Fruit fly (Drosophila melanogaster): ENCODE results near the gene CG34404.

The CG34404 gene

DNA sequence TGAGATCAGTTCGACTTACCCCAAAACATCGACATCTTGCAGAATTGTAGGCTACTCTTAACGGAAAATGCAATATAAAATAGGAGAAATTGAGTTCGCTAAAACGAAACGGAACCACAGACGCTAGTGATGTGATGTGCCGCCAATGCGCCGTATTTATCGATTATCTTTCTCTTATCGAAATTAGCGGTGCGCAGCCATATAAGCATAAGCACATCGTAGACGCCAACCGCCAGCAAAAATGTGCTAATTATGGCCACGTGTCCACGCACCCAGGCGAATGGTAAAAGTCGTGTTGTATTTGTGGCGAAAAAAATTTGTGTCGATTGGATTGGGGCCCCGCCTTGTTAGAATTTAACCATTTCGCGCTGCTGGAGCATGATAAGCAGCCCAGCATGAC lies 34.5 kb downstream of the CG34404 start, which contains the start of the genes Fkbp39 and Cyfip (continued):
- TF ChIP-seq ase (GFP tag; IDR thresholded peaks at IDR 0.05) (0 out of 3 replicates have a peak, but pooled peaks have one; percentile 27), CG10274 (GFP tag; optimal IDR thresholded peaks at IDR 0.05) (no peak), CG9609 (GFP tag; optimal IDR thresholded peaks at IDR 0.05) (peak; percentile 44), BEAF-32 (GFP tag; optimal IDR thresholded peaks at IDR 0.05) (peak; percentile 82), D (optimal IDR thresholded peaks at IDR 0.05) (peak; percentile 57), D (GFP tag; optimal IDR thresholded peaks at IDR 0.05) (no peak), trh (GFP tag; optimal IDR thresholded peaks at IDR 0.05) (no peak), Dek (tag; optimal IDR thresholded peaks at IDR 0.05) (peak; percentile 30), CG7556 (GFP tag; optimal IDR thresholded peaks at IDR 0.05) (peak; percentile 7), Fer1 (GFP tag; optimal IDR thresholded peaks at IDR 0.05) (peak; percentile 69), NfI (GFP tag; optimal IDR thresholded peaks at IDR 0.05) (peak; percentile 34), Nf-YA (GFP tag; IDR thresholded peaks at IDR 0.05) (no peak), sqz (GFP tag; optimal IDR thresholded peaks at IDR 0.05) (no peak), CG6689 (GFP tag; IDR thresholded peaks at IDR 0.05) (no peak), Ada2b (GFP tag; IDR thresholded peaks at IDR 0.05) (no peak), Elba2 (GFP tag; optimal IDR thresholded peaks at IDR 0.05) (peak; percentile 35), Sry-β (GFP tag; optimal IDR thresholded peaks at IDR 0.05) (no peak), ftz-f1 (GFP tag; optimal IDR thresholded peaks at IDR 0.05) (peak; percentile 73), CG4820 (GFP tag; optimal IDR thresholded peaks at IDR 0.05) (no peak), Opbp (GFP tag; IDR thresholded peaks at IDR 0.05; ENCODE audit: partially characterized antibody) (peak; percentile 83), B-H2 (GFP tag; optimal IDR thresholded peaks at IDR 0.05) (peak; percentile 77), cato (GFP tag; optimal IDR thresholded peaks at IDR 0.05; ENCODE audit: borderline replicate concordance) (no peak), CG4360 (GFP tag; IDR thresholded peaks at IDR 0.05) (no peak), vfl (GFP tag; optimal IDR thresholded peaks at IDR 0.05) (peak; percentile 61), CG17568 (GFP tag; optimal IDR thresholded peaks at IDR 0.05) (no peak), org-1 (GFP tag; optimal IDR thresholded peaks at IDR 0.05) (no peak), Mrtf (GFP tag; IDR thresholded peaks at IDR 0.05) (no peak), fd96Cb (tag; optimal IDR thresholded peaks at IDR 0.05) (no peak), vnd (GFP tag; IDR thresholded peaks at IDR 0.05; ENCODE audit: partially characterized antibody) (peak; percentile 44; the same call in 1 of the 3 replicates), CG9797 (GFP tag; optimal IDR thresholded peaks at IDR 0.05) (peak; percentile 87), Lim3 (GFP tag; IDR thresholded peaks at IDR 0.05) (no peak), CG12071 (GFP tag; optimal IDR thresholded peaks at IDR 0.05) (no peak), peb (GFP tag; IDR thresholded peaks at IDR 0.05) (no peak), CG6683 (GFP tag; optimal IDR thresholded peaks at IDR 0.05) (no peak), bcd (GFP tag; optimal IDR thresholded peaks at IDR 0.05) (no peak), CG13296 (GFP tag; optimal IDR thresholded peaks at IDR 0.05) (peak; percentile 2), eyg (GFP tag; optimal IDR thresholded peaks at IDR 0.05) (no peak), HLHmδ (GFP tag; optimal IDR thresholded peaks at IDR 0.05) (peak; percentile 17), CG14965 (GFP tag; optimal IDR thresholded peaks at IDR 0.05; ENCODE audit: borderline replicate concordance) (no peak), sob (GFP tag; IDR thresholded peaks at IDR 0.05) (peak; percentile 81), schlank (tag; optimal IDR thresholded peaks at IDR 0.05) (no peak), Ets97D (GFP tag; optimal IDR thresholded peaks at IDR 0.05) (peak; percentile 95), corto (GFP tag; optimal IDR thresholded peaks at IDR 0.05) (no peak), CG7372 (GFP tag; IDR thresholded peaks at IDR 0.05) (no peak), CG30431 (GFP tag; optimal IDR thresholded peaks at IDR 0.05) (no peak), CG32532 (GFP tag; IDR thresholded peaks at IDR 0.05) (peak; percentile 64), pnt (GFP tag; optimal IDR thresholded peaks at IDR 0.05) (no peak), Max (GFP tag; optimal IDR thresholded peaks at IDR 0.05) (peak; percentile 54), CG11504 (tag; optimal IDR thresholded peaks at IDR 0.05) (no peak), zf30C (GFP tag; optimal IDR thresholded peaks at IDR 0.05) (peak; percentile 27), bab2 (GFP tag; optimal IDR thresholded peaks at IDR 0.05) (peak; percentile 29)
